Worm (Caenorhabditis elegans): ENCODE data around the gene F58B4.7.

The F58B4.7 gene

ce11 chrV:10960544-10960943 lies 37.4 kb upstream of the F58B4.7 start, which contains the start of gene vps-36:
Gene vps-36 (minus strand): TSS chrV:10960669.
- TF ChIP-seq pbrm-1 (GFP tag; IDR thresholded peaks at IDR 0.05) = peak; percentile 57; the same call in 1 of the 2 replicates
- no peak for TF ChIP-seq zim-3 (tag; optimal IDR thresholded peaks at IDR 0.05)
- TF ChIP-seq snpc-4 (GFP tag; optimal IDR thresholded peaks at IDR 0.05) = no peak
- no peak for TF ChIP-seq snpc-4 (tag; optimal IDR thresholded peaks at IDR 0.05)
- no peak for TF ChIP-seq ceh-27 (GFP tag; optimal IDR thresholded peaks at IDR 0.05)
- TF ChIP-seq attf-3 (GFP tag; conservative IDR thresholded peaks at IDR 0.05) = no peak
- peak; percentile 90 for TF ChIP-seq nhr-80 (tag; optimal IDR thresholded peaks at IDR 0.05)
- peak; percentile 11 for TF ChIP-seq atf-7 (tag; optimal IDR thresholded peaks at IDR 0.05)
- TF ChIP-seq ekl-4 (GFP tag; IDR thresholded peaks at IDR 0.05) = 0 out of 2 replicates have a peak, but pooled peaks have one; percentile 43
- TF ChIP-seq F37B4.10 (GFP tag; IDR thresholded peaks at IDR 0.05) = no peak
- peak; percentile 37 to 77 for TF ChIP-seq let-607 (tag; optimal IDR thresholded peaks at IDR 0.05)
- TF ChIP-seq hlh-12 (tag; optimal IDR thresholded peaks at IDR 0.05) = no peak
- TF ChIP-seq lsl-1 (GFP tag; optimal IDR thresholded peaks at IDR 0.05) = no peak
- TF ChIP-seq Y53G8AR.9 (GFP tag; conservative IDR thresholded peaks at IDR 0.05) = 0 out of 2 replicates have a peak, but pooled peaks have one; percentile 10
- no peak for TF ChIP-seq egl-44 (GFP tag; IDR thresholded peaks at IDR 0.05)
- TF ChIP-seq egrh-3 (GFP tag; IDR thresholded peaks at IDR 0.05) = no peak
- TF ChIP-seq dox-1 (GFP tag; IDR thresholded peaks at IDR 0.05) = peak; percentile 48

- TF ChIP-seq ama-1 (optimal IDR thresholded peaks at IDR 0.05) = peak; percentile 60
- TF ChIP-seq ama-1 (GFP tag; optimal IDR thresholded peaks at IDR 0.05) = no peak
- TF ChIP-seq repo-1 (tag; optimal IDR thresholded peaks at IDR 0.05) = peak; percentile 60
- peak; percentile 25 for TF ChIP-seq fkh-3 (tag; optimal IDR thresholded peaks at IDR 0.05)
- peak; percentile 29 for TF ChIP-seq lin-54 (GFP tag; optimal IDR thresholded peaks at IDR 0.05)
- no peak for TF ChIP-seq ceh-91 (GFP tag; IDR thresholded peaks at IDR 0.05)
- no peak for TF ChIP-seq attf-5 (GFP tag; optimal IDR thresholded peaks at IDR 0.05)
- TF ChIP-seq hsf-1 (GFP tag; IDR thresholded peaks at IDR 0.05) = 0 out of 2 replicates have a peak, but pooled peaks have one; percentile 14
- peak; percentile 23 for TF ChIP-seq chd-7 (tag; optimal IDR thresholded peaks at IDR 0.05)
- TF ChIP-seq F49E8.2 (tag; optimal IDR thresholded peaks at IDR 0.05; ENCODE audit: insufficient read depth) = no peak
- TF ChIP-seq let-607 (tag; optimal IDR thresholded peaks at IDR 0.05) = peak in 1 of 2 experiments; percentile 0
- no peak for TF ChIP-seq lir-1 (GFP tag; conservative IDR thresholded peaks at IDR 0.05)
- peak; percentile 9 for TF ChIP-seq athp-1 (tag; optimal IDR thresholded peaks at IDR 0.05)
- TF ChIP-seq madf-3 (GFP tag; IDR thresholded peaks at IDR 0.05) = no peak
- no peak for TF ChIP-seq F55B11.4 (tag; optimal IDR thresholded peaks at IDR 0.05; ENCODE audit: borderline replicate concordance, insufficient read depth)
- TF ChIP-seq cebp-1 (GFP tag; IDR thresholded peaks at IDR 0.05) = no peak
- peak; percentile 30 for TF ChIP-seq cebp-1 (tag; optimal IDR thresholded peaks at IDR 0.05)
- 0 out of 2 replicates have a peak, but pooled peaks have one; percentile 42 for TF ChIP-seq ekl-4 (GFP tag; IDR thresholded peaks at IDR 0.05)
- peak; percentile 28; the same call in 1 of the 2 replicates for TF ChIP-seq mcd-1 (GFP tag; IDR thresholded peaks at IDR 0.05)
- TF ChIP-seq unc-130 (GFP tag; optimal IDR thresholded peaks at IDR 0.05) = peak; percentile 15
- peak; percentile 11 for TF ChIP-seq ets-4 (GFP tag; optimal IDR thresholded peaks at IDR 0.05)
- TF ChIP-seq ztf-6 (GFP tag; IDR thresholded peaks at IDR 0.05) = no peak
- TF ChIP-seq snpc-4 (GFP tag; optimal IDR thresholded peaks at IDR 0.05) = no peak
- TF ChIP-seq snpc-4 (tag; optimal IDR thresholded peaks at IDR 0.05) = peak in 1 of 4 experiments; percentile 9
- peak; percentile 66; the same call in 1 of the 2 replicates for TF ChIP-seq B0336.3 (GFP tag; IDR thresholded peaks at IDR 0.05)
- TF ChIP-seq hmg-1.2 (GFP tag; IDR thresholded peaks at IDR 0.05) = 0 out of 2 replicates have a peak, but pooled peaks have one; percentile 10
Observed at ce11 chrV:10958322-10958900, 35.3 kb upstream of the F58B4.7 start, which contains the start of gene pigt-1. Gene pigt-1 (minus strand): TSS chrV:10958821.

Data from whole organism, young adult.